Worm (Caenorhabditis elegans) whole organism, young adult: Measurements from ENCODE around the gene F12E12.1.

Experiments
- aptf-2 ChIP-seq: fragments of 200-800 bp; sonication (Bioruptor generic); conservative IDR thresholded peaks from 2 replicates; pipeline ENCODE4 v1.3.6; 2022; ENCODE audit warnings: missing genetic modification reagents, missing genetic modification characterization, missing compliant biosample characterization
- attf-6 ChIP-seq: fragments of 200-800 bp; sonication (Bioruptor generic); IDR thresholded peaks from 2 replicates; pipeline ENCODE4 v1.3.6; 2022; ENCODE audit warnings: missing genetic modification reagents, missing genetic modification characterization, missing compliant biosample characterization
- efl-1 ChIP-seq: fragments of 150-350 bp; optimal IDR thresholded peaks from 2 replicates; lab custom pipeline; 2014; ENCODE audit warnings: missing biosample characterization, missing genetic modification reagents, missing genetic modification characterization
- hlh-12 ChIP-seq: sonication (generic microtip); optimal IDR thresholded peaks from 2 replicates; lab custom pipeline; 2016; ENCODE audit warnings: missing genetic modification characterization, missing compliant biosample characterization
- mcd-1 ChIP-seq: fragments of 200-800 bp; sonication (Bioruptor generic); IDR thresholded peaks from 2 replicates; pipeline ENCODE4 v1.3.6; 2022; ENCODE audit warnings: missing genetic modification reagents, missing genetic modification characterization, missing compliant biosample characterization
- nfya-1 ChIP-seq: sonication (generic microtip); optimal IDR thresholded peaks from 2 replicates; lab custom pipeline; 2017; ENCODE audit warnings: antibody characterized with exemption, missing compliant biosample characterization, missing genetic modification characterization, borderline replicate concordance; ENCODE audit not compliant: insufficient read depth
- nhr-120 ChIP-seq: fragments of 200-800 bp; sonication (Bioruptor generic); IDR thresholded peaks from 2 replicates; pipeline ENCODE4 v1.3.6; 2022; ENCODE audit warnings: missing genetic modification characterization, missing compliant biosample characterization
- pbrm-1 ChIP-seq: fragments of 200-800 bp; sonication (Bioruptor generic); IDR thresholded peaks from 2 replicates; pipeline ENCODE4 v1.3.6; 2022; ENCODE audit warnings: missing genetic modification reagents, missing genetic modification characterization, missing compliant biosample characterization
- snpc-3.4 ChIP-seq: sonication (generic microtip); optimal IDR thresholded peaks from 2 replicates; lab custom pipeline; 2017; ENCODE audit warnings: missing genetic modification characterization, mild to moderate bottlenecking, missing compliant biosample characterization, antibody characterized with exemption, moderate library complexity, missing genotype, missing genetic modification reagents
- somi-1 ChIP-seq: fragments of 200-800 bp; sonication (Bioruptor generic); optimal IDR thresholded peaks from 2 replicates; lab custom pipeline; 2018; ENCODE audit warnings: mild to moderate bottlenecking, missing genetic modification characterization, missing compliant biosample characterization
- tbx-9 ChIP-seq: sonication (generic microtip); optimal IDR thresholded peaks from 2 replicates; lab custom pipeline; 2016; ENCODE audit warnings: borderline replicate concordance, missing genetic modification characterization, inconsistent platforms, missing compliant biosample characterization
- zim-3 ChIP-seq: sonication (generic microtip); optimal IDR thresholded peaks from 2 replicates; lab custom pipeline; 2017; ENCODE audit warnings: mild to moderate bottlenecking, missing genetic modification characterization, moderate library complexity, missing compliant biosample characterization

DNA sequence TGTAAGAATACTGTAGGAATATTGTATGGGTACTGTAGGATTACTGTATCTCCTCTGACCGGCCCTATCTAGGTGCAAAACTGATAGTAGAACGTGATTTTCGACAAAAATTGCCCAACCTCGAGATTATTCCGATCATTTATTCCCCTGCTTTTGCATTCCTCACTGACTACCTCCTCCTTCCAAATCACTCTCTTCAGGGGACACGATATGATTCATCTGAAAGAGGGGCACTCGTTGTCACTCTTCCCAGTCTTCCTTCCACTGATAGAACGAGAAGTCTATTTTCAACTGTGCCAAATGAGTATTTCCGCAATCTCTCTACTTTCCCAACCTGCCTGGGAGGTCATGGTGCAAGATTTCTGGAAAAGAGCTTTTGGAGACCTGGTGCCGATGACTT, 2.0 kb upstream of the F12E12.1 start, which contains the start of gene F12E12.2:
- TF ChIP-seq hlh-12 (tag; lab: Kevin White, UChicago) (no peak), mcd-1 (GFP tag; lab: Robert Waterston, UW) (no peak), snpc-3.4 (no peak), aptf-2 (GFP tag; lab: Robert Waterston, UW) (no peak), tbx-9 (no peak), nfya-1 (no peak), attf-6 (GFP tag; lab: Robert Waterston, UW) (no peak), somi-1 (no peak), efl-1 (GFP tag; lab: Kevin White, UChicago) (no peak), zim-3 (tag; lab: Kevin White, UChicago) (no peak), pbrm-1 (no peak), nhr-120 (GFP tag; lab: Robert Waterston, UW) (no peak)
